Fruit fly (Drosophila melanogaster) whole organism, embryonic: ENCODE results near the gene ver.

Source experiments
- Asciz ChIP-seq: fragments of 200-800 bp; sonication (Bioruptor generic); optimal IDR thresholded peaks from 2 replicates; lab custom pipeline; 2017; ENCODE audit warnings: missing biosample characterization, mild to moderate bottlenecking, missing genetic modification characterization, missing genetic modification reagents
- Atf-2 ChIP-seq: fragments of 200-800 bp; sonication (Bioruptor generic); optimal IDR thresholded peaks from 2 replicates; lab custom pipeline; 2016; ENCODE audit warnings: missing biosample characterization, missing genetic modification characterization
- B-H1 ChIP-seq: fragments of 200-800 bp; sonication (Bioruptor generic); IDR thresholded peaks from 3 replicates; pipeline ENCODE4 v1.3.6; 2022; ENCODE audit warnings: missing biosample characterization, missing genetic modification characterization
- BEAF-32 ChIP-seq: fragments of 200-800 bp; sonication (Bioruptor generic); optimal IDR thresholded peaks from 3 replicates; lab custom pipeline; 2017; ENCODE audit warnings: missing biosample characterization, missing genetic modification characterization, mild to moderate bottlenecking, moderate library complexity, missing genetic modification reagents
- Bteb2 ChIP-seq: fragments of 200-800 bp; sonication (Bioruptor generic); optimal IDR thresholded peaks from 2 replicates; lab custom pipeline; 2016; ENCODE audit warnings: missing biosample characterization, missing genetic modification characterization
- CG10209 ChIP-seq: fragments of 200-800 bp; sonication (Bioruptor generic); optimal IDR thresholded peaks from 3 replicates; lab custom pipeline; 2017; ENCODE audit warnings: missing biosample characterization, mild to moderate bottlenecking, missing genetic modification characterization, missing genetic modification reagents
- CG17802 ChIP-seq: fragments of 200-800 bp; sonication (Bioruptor generic); optimal IDR thresholded peaks from 2 replicates; lab custom pipeline; 2018; ENCODE audit warnings: missing biosample characterization, mild to moderate bottlenecking, missing genetic modification characterization, moderate library complexity
- CG1832 ChIP-seq: fragments of 200-800 bp; sonication (Bioruptor generic); optimal IDR thresholded peaks from 2 replicates; lab custom pipeline; 2017; ENCODE audit warnings: missing biosample characterization, mild to moderate bottlenecking, missing genetic modification characterization, inconsistent platforms
- CG30403 ChIP-seq: fragments of 200-800 bp; sonication (Bioruptor generic); optimal IDR thresholded peaks from 3 replicates; lab custom pipeline; 2016; ENCODE audit warnings: missing biosample characterization, missing genetic modification characterization
- CG31441 ChIP-seq: fragments of 200-800 bp; sonication (Bioruptor generic); IDR thresholded peaks from 2 replicates; pipeline ENCODE4 v1.3.6; 2022; ENCODE audit warnings: missing biosample characterization, missing genetic modification characterization
- CG8944 ChIP-seq: fragments of 200-800 bp; sonication (Bioruptor generic); optimal IDR thresholded peaks from 3 replicates; lab custom pipeline; 2016; ENCODE audit warnings: missing biosample characterization, missing genetic modification characterization
- Camta ChIP-seq: fragments of 200-800 bp; sonication (Bioruptor generic); optimal IDR thresholded peaks from 2 replicates; lab custom pipeline; 2016; ENCODE audit warnings: missing biosample characterization, missing genetic modification characterization
- E2f1 ChIP-seq: fragments of 200-800 bp; sonication (Bioruptor generic); IDR thresholded peaks from 2 replicates; pipeline ENCODE4 v1.3.6; 2022; ENCODE audit warnings: missing biosample characterization, missing genetic modification characterization
- Ets65A ChIP-seq: fragments of 200-800 bp; sonication (Bioruptor generic); peaks from one replicate; lab custom pipeline; 2016; ENCODE audit warnings: missing biosample characterization, missing genetic modification characterization
- Ets97D ChIP-seq: fragments of 200-800 bp; sonication (Bioruptor generic); optimal IDR thresholded peaks from 3 replicates; lab custom pipeline; 2016; ENCODE audit warnings: missing biosample characterization, missing genetic modification characterization
- GATAe ChIP-seq: fragments of 200-800 bp; sonication (Bioruptor generic); conservative IDR thresholded peaks from 2 replicates; pipeline ENCODE4 v1.3.6; 2022; ENCODE audit warnings: missing biosample characterization, missing genetic modification characterization
- HLH3B ChIP-seq: fragments of 200-800 bp; sonication (Bioruptor generic); IDR thresholded peaks from 2 replicates; pipeline ENCODE4 v1.3.6; 2022; ENCODE audit warnings: missing biosample characterization, missing genetic modification characterization
- HLHmδ ChIP-seq: fragments of 200-800 bp; sonication (Bioruptor generic); optimal IDR thresholded peaks from 2 replicates; lab custom pipeline; 2018; ENCODE audit warnings: missing biosample characterization, mild to moderate bottlenecking, missing genetic modification characterization, moderate library complexity
- HmgZ ChIP-seq: fragments of 200-800 bp; sonication (Bioruptor generic); optimal IDR thresholded peaks from 2 replicates; lab custom pipeline; 2018; ENCODE audit warnings: missing biosample characterization, mild to moderate bottlenecking, missing genetic modification characterization
- Jarid2 ChIP-seq: fragments of 200-800 bp; sonication (Bioruptor generic); optimal IDR thresholded peaks from 3 replicates; lab custom pipeline; 2017; ENCODE audit warnings: mild to moderate bottlenecking, missing biosample characterization, missing genetic modification reagents, missing genetic modification characterization
- Lhr ChIP-seq: fragments of 200-800 bp; sonication (Bioruptor generic); optimal IDR thresholded peaks from 3 replicates; lab custom pipeline; 2017; ENCODE audit warnings: mild to moderate bottlenecking, missing biosample characterization, missing genetic modification reagents, missing genetic modification characterization
- Meics ChIP-seq: fragments of 200-800 bp; sonication (Bioruptor generic); optimal IDR thresholded peaks from 2 replicates; lab custom pipeline; 2017; ENCODE audit warnings: missing biosample characterization, mild to moderate bottlenecking, missing genetic modification characterization
- Rx ChIP-seq: fragments of 200-800 bp; sonication (Bioruptor generic); IDR thresholded peaks from 2 replicates; pipeline ENCODE4 v1.3.6; 2022; ENCODE audit warnings: missing biosample characterization, missing genetic modification characterization
- Sin3A ChIP-seq: fragments of >200 bp; optimal IDR thresholded peaks from 2 replicates; lab custom pipeline; 2018
- Trl ChIP-seq, 3 experiments: fragments of >200 bp in 2 of 3; fragments of 200-800 bp in 1 of 3; sonication (Bioruptor generic) in 1 of 3; optimal IDR thresholded peaks; 2 replicates in 1 of 3; 3 replicates in 2 of 3; lab custom pipeline; 2016 to 2017; ENCODE audit warnings: missing biosample characterization in 1 of 3, missing genetic modification characterization in 1 of 3
- ap ChIP-seq: fragments of 200-800 bp; sonication (Bioruptor generic); IDR thresholded peaks from 2 replicates; pipeline ENCODE4 v1.3.6; 2022; ENCODE audit warnings: missing biosample characterization, missing genetic modification characterization
- bab2 ChIP-seq: fragments of 200-800 bp; sonication (Bioruptor generic); optimal IDR thresholded peaks from 2 replicates; lab custom pipeline; 2016; ENCODE audit warnings: missing biosample characterization, missing genetic modification characterization
- bowl ChIP-seq: fragments of 200-800 bp; sonication (Bioruptor generic); IDR thresholded peaks from 2 replicates; pipeline ENCODE4 v1.3.6; 2022; ENCODE audit warnings: missing biosample characterization, missing genetic modification characterization
- br ChIP-seq: fragments of >200 bp; optimal IDR thresholded peaks from 2 replicates; lab custom pipeline; 2017
- croc ChIP-seq: fragments of 200-800 bp; sonication (Bioruptor generic); conservative IDR thresholded peaks from 3 replicates; pipeline ENCODE4 v1.3.6; 2022; ENCODE audit warnings: missing biosample characterization, missing genetic modification characterization
- fru ChIP-seq: fragments of >200 bp; optimal IDR thresholded peaks from 2 replicates; lab custom pipeline; 2017
- gsb-n ChIP-seq: fragments of 200-800 bp; sonication (Bioruptor generic); optimal IDR thresholded peaks from 3 replicates; lab custom pipeline; 2018; ENCODE audit warnings: missing biosample characterization, mild to moderate bottlenecking, missing genetic modification characterization
- hkb ChIP-seq, 2 experiments: fragments of 200-800 bp in 1 of 2; fragments of >200 bp in 1 of 2; sonication (Bioruptor generic) in 1 of 2; IDR thresholded peaks in 1 of 2; optimal IDR thresholded peaks in 1 of 2; 2 replicates each; pipeline versions ENCODE4 v1.3.6 to Lab custom; 2017 to 2022; ENCODE audit warnings: missing biosample characterization in 1 of 2, missing genetic modification characterization in 1 of 2
- lbe ChIP-seq: fragments of 200-800 bp; sonication (Bioruptor generic); optimal IDR thresholded peaks from 2 replicates; lab custom pipeline; 2016; ENCODE audit warnings: missing biosample characterization, mild to moderate bottlenecking, missing genetic modification characterization
- maf-S ChIP-seq: fragments of 200-800 bp; sonication (Bioruptor generic); optimal IDR thresholded peaks from 2 replicates; lab custom pipeline; 2016; ENCODE audit warnings: missing biosample characterization, missing genetic modification characterization
- mirr ChIP-seq: fragments of 200-800 bp; sonication (Bioruptor generic); optimal IDR thresholded peaks from 3 replicates; lab custom pipeline; 2018; ENCODE audit warnings: missing biosample characterization, mild to moderate bottlenecking, missing genetic modification characterization
- nmo ChIP-seq: fragments of 200-800 bp; sonication (Bioruptor generic); optimal IDR thresholded peaks from 2 replicates; lab custom pipeline; 2018; ENCODE audit warnings: missing biosample characterization, mild to moderate bottlenecking, missing genetic modification characterization, moderate library complexity
- pita ChIP-seq: fragments of 200-800 bp; sonication (Bioruptor generic); optimal IDR thresholded peaks from 2 replicates; lab custom pipeline; 2017; ENCODE audit warnings: missing biosample characterization, mild to moderate bottlenecking, missing genetic modification characterization
- prd ChIP-seq, 3 experiments: fragments of >200 bp in 2 of 3; fragments of 200-800 bp in 1 of 3; sonication (Bioruptor generic) in 1 of 3; optimal IDR thresholded peaks in 2 of 3; IDR thresholded peaks in 1 of 3; 2 replicates in 2 of 3; 3 replicates in 1 of 3; pipeline versions ENCODE4 v1.3.6 to Lab custom; 2017 to 2022; ENCODE audit warnings: missing biosample characterization in 1 of 3, missing genetic modification characterization in 1 of 3
- ranshi ChIP-seq: fragments of 200-800 bp; sonication (Bioruptor generic); IDR thresholded peaks from 2 replicates; pipeline ENCODE4 v1.3.6; 2022; ENCODE audit warnings: missing biosample characterization, missing genetic modification characterization
- run ChIP-seq: fragments of 200-800 bp; sonication (Bioruptor generic); optimal IDR thresholded peaks from 3 replicates; lab custom pipeline; 2018; ENCODE audit warnings: missing biosample characterization, mild to moderate bottlenecking, missing genetic modification characterization
- salm ChIP-seq: fragments of 200-800 bp; sonication (Bioruptor generic); optimal IDR thresholded peaks from 2 replicates; lab custom pipeline; 2018; ENCODE audit warnings: missing biosample characterization, mild to moderate bottlenecking, missing genetic modification characterization
- schlank ChIP-seq: fragments of 200-800 bp; sonication (Bioruptor generic); optimal IDR thresholded peaks from 2 replicates; lab custom pipeline; 2018; ENCODE audit warnings: missing biosample characterization, mild to moderate bottlenecking, missing genetic modification characterization
- seq ChIP-seq: fragments of 200-800 bp; sonication (Bioruptor generic); IDR thresholded peaks from 2 replicates; pipeline ENCODE4 v1.3.6; 2022; ENCODE audit warnings: missing biosample characterization, missing genetic modification characterization
- trem ChIP-seq: fragments of 200-800 bp; optimal IDR thresholded peaks from 3 replicates; lab custom pipeline; 2019; ENCODE audit warnings: missing biosample characterization, mild to moderate bottlenecking, missing genetic modification characterization, moderate library complexity
- trh ChIP-seq: fragments of 200-800 bp; sonication (Bioruptor generic); optimal IDR thresholded peaks from 2 replicates; lab custom pipeline; 2016; ENCODE audit warnings: missing biosample characterization, missing genetic modification characterization
- twi ChIP-seq: fragments of 200-800 bp; optimal IDR thresholded peaks from 2 replicates; lab custom pipeline; 2019; ENCODE audit warnings: missing biosample characterization, mild to moderate bottlenecking, missing genetic modification characterization, moderate library complexity
- wor ChIP-seq: fragments of 200-800 bp; sonication (Bioruptor generic); IDR thresholded peaks from 2 replicates; pipeline ENCODE4 v1.3.6; 2022; ENCODE audit warnings: missing biosample characterization, missing genetic modification characterization
- yki ChIP-seq: fragments of >200 bp; optimal IDR thresholded peaks from 3 replicates; lab custom pipeline; 2018
- zfh1 ChIP-seq: fragments of 200-800 bp; sonication (Bioruptor generic); IDR thresholded peaks from 3 replicates; pipeline ENCODE4 v1.3.6; 2022; ENCODE audit warnings: missing biosample characterization, missing genetic modification characterization

ver gene

dm6 chr3L:12503865-12504650, 19.7 kb upstream of the ver start, which contains the start of the genes CG10646 and vih (continued):
- no peak for TF ChIP-seq trh (GFP tag; lab: Kevin White, UChicago)
- TF ChIP-seq CG17802 (tag; lab: Kevin White, UChicago): no peak
- TF ChIP-seq Rx: no peak
- no peak for TF ChIP-seq schlank
- TF ChIP-seq bowl (GFP tag; lab: Robert Waterston, UW): no peak
- TF ChIP-seq prd (optimal IDR thresholded peaks at IDR 0.05; lab: Kevin White, UChicago): no peak
- peak; percentile 40; the same call in 1 of the 3 replicates for TF ChIP-seq prd (GFP tag; IDR thresholded peaks at IDR 0.05; lab: Robert Waterston, UW)
- TF ChIP-seq bab2 (GFP tag; lab: Kevin White, UChicago): no peak
- TF ChIP-seq BEAF-32: peak; percentile 50
- 0 out of 2 replicates have a peak, but pooled peaks have one; percentile 23 for TF ChIP-seq HLH3B
- no peak for TF ChIP-seq run (tag; lab: Kevin White, UChicago)
- peak; percentile 63 for TF ChIP-seq CG31441
- TF ChIP-seq nmo: peak; percentile 63
- no peak for TF ChIP-seq pita (GFP tag; lab: Kevin White, UChicago)
- no peak for TF ChIP-seq wor (GFP tag; lab: Robert Waterston, UW)
- no peak for TF ChIP-seq Jarid2
- TF ChIP-seq ranshi (GFP tag; lab: Robert Waterston, UW): 0 out of 2 replicates have a peak, but pooled peaks have one; percentile 3
- no peak for TF ChIP-seq Atf-2 (GFP tag; lab: Kevin White, UChicago)
- no peak for TF ChIP-seq fru
- TF ChIP-seq zfh1 (GFP tag; lab: Robert Waterston, UW): no peak; the same call in 2 of the 3 replicates
- no peak for TF ChIP-seq croc (GFP tag; lab: Robert Waterston, UW)
- peak; percentile 88 for TF ChIP-seq Ets97D (GFP tag; lab: Kevin White, UChicago)
- TF ChIP-seq gsb-n (tag; lab: Kevin White, UChicago): peak; percentile 37
- no peak for TF ChIP-seq maf-S
- no peak for TF ChIP-seq CG8944 (GFP tag; lab: Kevin White, UChicago)
- peak; percentile 37 for TF ChIP-seq Lhr (GFP tag; lab: Kevin White, UChicago)
- peak; percentile 96 for TF ChIP-seq trem (tag; lab: Kevin White, UChicago)
- TF ChIP-seq Meics (GFP tag; lab: Kevin White, UChicago): peak; percentile 70
- peak; percentile 32 for TF ChIP-seq lbe
- no peak for TF ChIP-seq br (lab: Kevin White, UChicago)
- TF ChIP-seq CG30403 (GFP tag; lab: Kevin White, UChicago): peak; percentile 60
- TF ChIP-seq yki (lab: Kevin White, UChicago): no peak
- no peak for TF ChIP-seq twi (tag; lab: Kevin White, UChicago)
- TF ChIP-seq GATAe (GFP tag; lab: Robert Waterston, UW): peak; percentile 55; the same call in 1 of the 2 replicates
- no peak for TF ChIP-seq HLHmδ (GFP tag; lab: Kevin White, UChicago)
- peak; percentile 48 for TF ChIP-seq CG10209 (GFP tag; lab: Kevin White, UChicago)
- TF ChIP-seq HmgZ: peak; percentile 28
- no peak for TF ChIP-seq Trl (optimal IDR thresholded peaks at IDR 0.05; lab: Kevin White, UChicago)
- TF ChIP-seq Trl (GFP tag; optimal IDR thresholded peaks at IDR 0.05; lab: Kevin White, UChicago): peak; percentile 15
- TF ChIP-seq salm (tag; lab: Kevin White, UChicago): no peak
- peak; percentile 10; the same call in 1 of the 2 replicates for TF ChIP-seq seq (GFP tag; lab: Robert Waterston, UW)
- TF ChIP-seq CG1832 (GFP tag; lab: Kevin White, UChicago): no peak
- peak; percentile 92 for TF ChIP-seq Ets65A (GFP tag; lab: Kevin White, UChicago)
- TF ChIP-seq ap (GFP tag; lab: Robert Waterston, UW): no peak
- no peak for TF ChIP-seq mirr
- no peak for TF ChIP-seq B-H1 (GFP tag; lab: Robert Waterston, UW)
- 0 out of 2 replicates have a peak, but pooled peaks have one; percentile 23 for TF ChIP-seq E2f1
- TF ChIP-seq Camta (GFP tag; lab: Kevin White, UChicago): peak; percentile 29
- TF ChIP-seq hkb (optimal IDR thresholded peaks at IDR 0.05; lab: Kevin White, UChicago): no peak
- no peak for TF ChIP-seq hkb (GFP tag; IDR thresholded peaks at IDR 0.05; lab: Robert Waterston, UW)
- no peak for TF ChIP-seq Asciz (GFP tag; lab: Kevin White, UChicago)
- no peak for TF ChIP-seq Sin3A (lab: Kevin White, UChicago)
- TF ChIP-seq Bteb2 (GFP tag; lab: Kevin White, UChicago): no peak
